Fruit fly (Drosophila melanogaster): ENCODE data around the gene Sym.

Sym gene

DNA sequence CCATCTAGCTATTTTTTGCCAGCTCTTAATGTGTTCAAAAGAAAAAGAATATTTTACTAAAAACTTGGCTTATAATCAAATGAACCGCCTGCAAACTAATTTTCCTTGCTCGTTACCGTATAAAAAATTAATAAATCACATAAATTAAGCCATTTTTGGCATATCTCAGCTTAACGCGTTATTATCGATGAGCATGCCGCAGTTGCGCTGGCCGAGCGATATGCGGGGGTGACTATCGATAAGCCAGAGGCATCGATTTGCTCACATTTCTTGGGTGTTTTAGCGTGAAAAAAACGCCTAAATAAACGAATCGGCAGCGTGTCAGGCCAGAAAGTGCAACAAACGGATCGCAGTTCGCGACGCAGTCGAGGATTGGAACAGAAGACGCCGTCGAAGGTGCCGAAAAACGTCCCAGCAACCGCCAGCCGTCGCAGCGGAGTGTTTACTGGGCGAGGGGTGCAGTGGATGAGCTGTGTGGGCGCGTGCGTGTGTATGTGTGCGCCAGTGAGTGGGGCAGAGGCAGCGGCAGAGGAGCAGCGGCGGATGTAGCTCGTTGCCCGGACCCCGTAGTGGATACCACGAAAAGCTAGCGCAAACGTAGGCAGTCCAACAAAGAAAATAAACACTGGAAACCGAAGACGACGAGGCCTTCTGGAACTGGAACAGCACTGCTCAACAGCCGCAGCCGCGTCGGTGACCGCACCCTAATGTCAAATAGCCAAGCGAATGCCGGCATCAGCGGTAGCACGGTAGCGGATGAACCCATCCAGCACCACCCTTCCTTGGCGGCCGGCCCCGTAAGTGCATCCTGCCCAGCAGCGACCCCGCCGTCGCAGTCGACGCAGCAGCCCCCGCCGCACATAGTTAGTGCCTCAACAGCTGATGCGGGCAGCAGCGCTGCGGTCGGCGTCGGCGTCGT is at the start of gene Sym, which contains the start of gene Madm:
Gene Sym (minus strand): TSS at position 199 of the 919 bp plus-strand sequence.
Gene Madm (plus strand): TSS at position 233 of the 919 bp plus-strand sequence.
- TF ChIP-seq Sin3A (optimal IDR thresholded peaks at IDR 0.05): no peak
- TF ChIP-seq insv (optimal IDR thresholded peaks at IDR 0.05): no peak
- no peak for TF ChIP-seq Myc (optimal IDR thresholded peaks at IDR 0.05)
- TF ChIP-seq ttk (optimal IDR thresholded peaks at IDR 0.05): no peak
- no peak for TF ChIP-seq psq (optimal IDR thresholded peaks at IDR 0.05)

DNA sequence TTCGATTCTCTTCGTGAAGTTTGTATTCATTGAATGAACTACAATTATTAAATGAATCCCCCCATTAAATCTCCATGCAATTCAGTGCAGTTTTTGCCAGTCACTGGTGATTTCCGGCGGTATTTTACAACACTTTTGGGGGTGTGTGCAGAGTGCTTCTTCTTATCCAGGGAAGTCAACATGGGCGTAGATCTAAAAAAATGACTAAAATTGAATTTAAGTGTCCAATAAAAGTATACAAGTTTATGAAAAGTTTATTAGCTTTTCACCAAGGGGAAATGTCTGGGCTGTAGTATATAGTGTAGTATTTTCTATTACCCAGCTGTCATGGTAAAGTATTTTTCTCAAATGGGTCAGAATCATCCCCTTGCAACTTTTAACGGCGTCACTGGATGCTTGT is 49.2 kb upstream of the Sym start, which contains the start of gene Hpf1:
Gene Hpf1 (plus strand): TSS at position 383 of the 400 bp plus-strand sequence.
- TF ChIP-seq Myc (optimal IDR thresholded peaks at IDR 0.05) (no peak), ttk (optimal IDR thresholded peaks at IDR 0.05) (no peak), insv (optimal IDR thresholded peaks at IDR 0.05) (no peak), psq (optimal IDR thresholded peaks at IDR 0.05) (no peak), Sin3A (optimal IDR thresholded peaks at IDR 0.05) (no peak), h (optimal IDR thresholded peaks at IDR 0.05) (no peak)

DNA sequence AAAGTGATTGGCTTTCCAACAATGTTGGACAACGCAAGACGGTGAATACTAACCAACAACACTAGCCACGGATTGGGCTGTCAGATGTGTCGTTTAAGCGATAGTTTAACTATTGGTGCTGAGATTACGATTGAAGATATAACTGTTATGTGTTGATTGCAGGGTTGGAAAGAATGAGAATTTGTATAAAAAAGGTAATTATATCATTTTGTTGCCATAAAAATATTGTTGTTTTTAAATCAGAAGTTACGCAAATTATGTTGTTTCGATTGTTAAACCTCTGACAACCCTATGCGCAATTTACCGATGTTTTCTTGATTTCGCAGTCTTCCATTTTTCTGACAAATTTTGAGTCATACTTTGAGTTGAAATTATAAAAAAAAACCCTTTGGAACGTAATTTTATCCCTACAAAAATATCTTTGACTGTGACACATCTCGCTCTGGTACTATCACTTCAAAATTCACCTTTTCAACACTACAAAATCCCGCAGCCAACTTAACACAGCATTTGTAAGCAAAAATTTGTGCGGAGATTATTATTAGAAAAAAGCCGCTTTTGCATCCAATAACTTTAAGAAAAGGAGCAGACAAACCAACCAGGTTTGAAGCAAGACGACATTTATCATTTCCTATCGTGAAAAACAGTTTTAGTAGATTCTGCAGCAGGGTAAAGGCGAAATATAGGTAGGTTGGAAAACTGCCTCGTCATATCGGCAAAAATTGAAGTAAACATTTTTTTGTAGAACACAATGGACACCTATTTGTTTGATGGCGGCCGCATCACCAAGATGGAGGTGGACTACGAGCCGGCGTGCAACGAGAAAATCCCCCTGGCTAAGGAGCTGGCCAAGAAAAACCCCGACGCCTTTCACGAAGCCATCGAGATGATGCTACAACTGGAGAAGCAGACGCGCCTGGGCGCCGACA is 47.0 kb upstream of the Sym start, which contains the start of the genes Hat1 and Rpn5:
Gene Hat1 (minus strand): TSS at position 360 of the 929 bp plus-strand sequence.
Gene Rpn5 (plus strand): TSS at position 469 of the 929 bp plus-strand sequence.
- TF ChIP-seq ttk (optimal IDR thresholded peaks at IDR 0.05) (no peak), h (optimal IDR thresholded peaks at IDR 0.05) (no peak), psq (optimal IDR thresholded peaks at IDR 0.05) (no peak), Myc (optimal IDR thresholded peaks at IDR 0.05) (no peak)

DNA sequence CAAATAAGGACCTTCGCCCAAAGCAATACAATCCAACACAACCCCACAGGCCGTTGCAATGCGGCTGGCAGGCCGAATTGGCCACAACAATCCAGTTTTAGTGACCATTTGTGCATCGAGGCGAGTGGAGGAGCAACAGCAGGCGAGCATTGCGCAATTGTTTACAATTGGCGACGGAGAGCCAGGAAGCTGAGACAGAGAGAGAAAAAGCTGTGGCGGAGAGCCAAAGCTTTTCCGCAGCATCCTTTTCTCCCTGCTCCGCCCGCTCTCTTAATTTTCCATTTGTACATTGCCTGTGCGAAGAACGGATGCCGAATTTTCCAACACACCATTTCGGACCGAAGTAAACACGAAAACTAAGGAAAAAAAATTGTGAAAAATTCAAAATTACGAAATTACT is 39.2 kb upstream of the Sym start, which contains the start of gene kat-60L1:
Gene kat-60L1 (plus strand): TSS at position 301 of the 400 bp plus-strand sequence.
- TF ChIP-seq Myc (optimal IDR thresholded peaks at IDR 0.05): no peak
- TF ChIP-seq psq (optimal IDR thresholded peaks at IDR 0.05): no peak
- no peak for TF ChIP-seq ttk (optimal IDR thresholded peaks at IDR 0.05)
- TF ChIP-seq Sin3A (optimal IDR thresholded peaks at IDR 0.05): no peak
- TF ChIP-seq h (optimal IDR thresholded peaks at IDR 0.05): no peak
- TF ChIP-seq insv (optimal IDR thresholded peaks at IDR 0.05): no peak

DNA sequence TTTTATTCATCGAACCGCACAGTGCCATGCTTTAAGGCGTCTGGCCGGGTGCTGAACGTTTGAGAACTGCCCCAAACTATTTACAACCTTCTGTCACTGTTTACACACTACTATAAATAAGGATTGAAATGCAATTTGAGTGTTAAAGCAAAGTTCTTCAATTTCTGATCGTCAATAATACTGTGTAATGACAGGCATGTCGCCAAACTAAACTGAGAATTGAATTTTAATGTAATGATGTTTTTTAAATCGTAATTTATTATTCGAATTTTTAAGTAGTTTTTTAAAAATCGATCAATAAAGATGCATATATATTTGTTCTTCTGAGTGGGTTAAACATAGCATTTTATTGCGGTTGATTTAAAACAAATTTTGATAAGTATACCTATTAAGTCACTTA is 38.7 kb upstream of the Sym start, which contains the start of gene CG2082:
Gene CG2082 (minus strand): TSS at position 101 of the 400 bp plus-strand sequence.
- TF ChIP-seq psq (optimal IDR thresholded peaks at IDR 0.05) (no peak), Sin3A (optimal IDR thresholded peaks at IDR 0.05) (no peak), ttk (optimal IDR thresholded peaks at IDR 0.05) (no peak), insv (optimal IDR thresholded peaks at IDR 0.05) (no peak), h (optimal IDR thresholded peaks at IDR 0.05) (no peak), Myc (optimal IDR thresholded peaks at IDR 0.05) (no peak)

DNA sequence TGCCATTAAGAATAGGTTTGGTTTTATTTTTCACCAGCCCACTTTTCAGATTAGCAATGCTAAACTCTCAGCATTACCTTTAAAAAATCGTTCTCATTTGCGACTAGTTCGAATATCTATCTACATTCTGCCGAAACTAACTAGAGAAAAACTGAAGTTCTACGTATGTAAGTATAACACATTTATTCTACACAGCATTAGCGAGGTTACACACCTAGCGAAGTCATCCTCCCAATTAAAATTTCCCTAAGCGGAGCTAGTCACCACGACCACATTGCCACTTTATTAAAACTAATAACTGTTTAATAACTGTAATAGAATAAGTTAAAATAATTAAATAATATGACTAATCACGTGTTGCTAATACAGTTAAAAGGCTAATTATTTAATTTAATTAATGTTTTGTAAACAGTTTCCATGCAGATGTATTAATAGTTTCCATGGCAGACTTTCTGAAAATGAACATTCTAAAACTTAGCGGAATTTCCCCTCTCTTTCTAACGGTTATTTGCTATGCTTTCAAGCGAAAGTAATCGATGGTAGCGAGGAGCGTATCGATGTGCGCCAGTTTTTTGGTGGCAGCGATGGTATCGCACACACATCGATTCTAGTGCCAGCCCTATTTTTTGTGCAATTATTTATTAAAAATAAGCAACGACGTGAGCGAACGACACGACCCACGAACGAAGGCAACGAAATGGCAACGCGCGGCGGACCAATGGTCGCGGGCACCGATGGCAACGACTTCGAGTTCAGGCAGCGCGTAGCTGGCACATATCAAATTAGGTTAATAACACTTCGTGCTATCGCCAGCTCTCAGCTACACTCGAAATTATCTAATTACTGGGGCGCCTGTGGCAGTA is 36.7 kb upstream of the Sym start, which contains the start of gene jagn:
Gene jagn (plus strand): TSS at position 585 of the 863 bp plus-strand sequence.
- TF ChIP-seq Sin3A (optimal IDR thresholded peaks at IDR 0.05) (no peak), insv (optimal IDR thresholded peaks at IDR 0.05) (no peak), Myc (optimal IDR thresholded peaks at IDR 0.05) (no peak), psq (optimal IDR thresholded peaks at IDR 0.05) (no peak), ttk (optimal IDR thresholded peaks at IDR 0.05) (no peak), h (optimal IDR thresholded peaks at IDR 0.05) (no peak)

DNA sequence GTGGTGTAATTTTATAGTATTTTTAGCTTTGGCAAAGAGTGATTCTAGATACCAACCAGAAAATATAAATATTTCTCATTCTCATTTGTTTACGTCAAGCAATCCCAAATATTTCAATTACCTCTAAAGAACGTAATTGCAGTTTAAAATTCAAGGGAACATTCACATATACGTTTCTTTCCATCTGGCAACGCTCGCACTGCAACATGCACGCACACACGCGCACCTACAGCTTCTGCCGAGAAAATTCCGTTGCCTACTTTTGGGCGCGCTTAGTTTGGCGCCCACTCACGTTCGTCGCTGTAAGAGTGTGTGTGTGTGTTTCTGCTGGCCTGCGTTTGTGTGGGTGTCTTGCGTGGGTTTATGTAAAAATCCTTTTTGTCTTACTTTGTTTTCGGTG is 30.2 kb upstream of the Sym start:
- TF ChIP-seq ttk (optimal IDR thresholded peaks at IDR 0.05) (no peak), insv (optimal IDR thresholded peaks at IDR 0.05) (no peak), psq (optimal IDR thresholded peaks at IDR 0.05) (no peak), h (optimal IDR thresholded peaks at IDR 0.05) (no peak), Myc (optimal IDR thresholded peaks at IDR 0.05) (no peak), Sin3A (optimal IDR thresholded peaks at IDR 0.05) (no peak)

DNA sequence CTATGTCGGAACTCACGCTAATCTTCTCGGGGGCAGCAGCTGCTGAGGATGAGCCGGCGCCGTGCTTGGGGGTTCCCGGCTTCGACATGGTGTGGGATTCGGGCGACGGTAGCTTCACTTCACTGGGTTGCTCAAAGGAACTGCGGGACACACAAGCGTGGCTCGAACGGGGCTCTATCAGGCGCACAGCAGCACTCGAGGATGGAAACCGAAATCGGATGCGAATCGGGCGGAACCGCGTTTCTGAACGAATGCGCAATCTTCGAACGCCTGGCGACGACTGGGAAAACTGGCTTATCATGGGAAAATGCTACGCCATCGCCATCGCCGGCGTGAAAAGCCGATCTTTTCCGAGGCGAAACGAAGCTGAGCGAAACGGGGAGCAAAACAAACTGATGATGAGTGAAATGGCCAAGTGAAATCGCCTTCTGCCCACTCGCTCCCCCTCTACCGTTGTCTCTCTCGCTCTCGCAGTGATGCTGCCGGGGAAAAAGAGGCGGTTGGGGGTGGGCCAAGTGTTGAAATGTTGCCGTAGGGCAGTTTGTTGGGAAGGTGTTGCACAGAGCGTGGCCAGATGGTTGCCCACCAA is 29.4 kb upstream of the Sym start:
- TF ChIP-seq Myc (optimal IDR thresholded peaks at IDR 0.05) (no peak), Sin3A (optimal IDR thresholded peaks at IDR 0.05) (no peak), psq (optimal IDR thresholded peaks at IDR 0.05) (no peak), h (optimal IDR thresholded peaks at IDR 0.05) (no peak), insv (optimal IDR thresholded peaks at IDR 0.05) (no peak), ttk (optimal IDR thresholded peaks at IDR 0.05) (no peak)

DNA sequence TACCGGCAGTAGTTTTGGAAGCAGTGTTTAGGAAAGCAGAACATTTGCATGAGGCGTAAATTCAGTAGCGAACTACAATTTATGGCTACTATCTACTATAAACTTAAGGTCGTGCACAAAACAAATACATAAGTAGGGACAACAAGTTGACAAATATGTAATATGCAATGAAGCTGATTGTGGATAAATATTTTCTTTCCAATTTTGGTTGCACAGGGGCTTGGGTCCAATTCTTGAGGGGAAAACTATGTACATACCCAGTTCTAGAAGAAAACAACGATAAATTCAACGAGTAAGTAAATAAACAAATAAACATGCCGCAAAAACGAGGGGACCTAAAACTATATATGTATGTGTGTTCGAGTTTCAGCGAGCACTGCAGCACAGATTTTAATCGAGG is 18.7 kb upstream of the Sym start:
- TF ChIP-seq Sin3A (optimal IDR thresholded peaks at IDR 0.05) (no peak), h (optimal IDR thresholded peaks at IDR 0.05) (no peak), insv (optimal IDR thresholded peaks at IDR 0.05) (no peak), Myc (optimal IDR thresholded peaks at IDR 0.05) (no peak), psq (optimal IDR thresholded peaks at IDR 0.05) (no peak), ttk (optimal IDR thresholded peaks at IDR 0.05) (no peak)

DNA sequence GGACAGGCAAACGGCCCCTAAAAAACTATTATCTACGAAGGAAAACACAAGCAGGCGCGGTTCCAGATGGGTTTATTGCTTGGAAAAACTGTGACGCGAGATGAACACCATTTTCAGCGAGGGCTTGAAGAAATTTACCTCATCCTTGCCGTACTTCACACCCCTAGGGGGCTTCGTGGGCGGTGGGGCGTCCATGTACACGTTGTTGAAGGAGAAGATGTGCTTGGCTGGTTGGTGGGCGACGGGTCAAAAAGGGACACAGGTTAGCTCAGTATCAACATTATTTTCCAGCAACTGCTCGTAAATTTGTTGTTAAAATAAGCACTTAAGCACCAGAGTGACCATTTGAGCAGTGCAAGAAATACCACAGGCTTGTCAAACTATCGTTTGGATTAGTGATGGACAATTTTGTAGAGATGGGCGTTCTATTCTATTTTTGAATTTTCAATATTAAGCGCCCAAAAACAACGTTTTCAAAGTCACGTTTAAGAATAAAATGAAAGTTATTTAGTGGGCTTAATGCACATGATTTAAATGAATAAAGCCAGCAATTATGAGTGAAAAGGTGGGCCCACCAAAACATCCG is 16.4 kb upstream of the Sym start, which contains the start of gene Sec8:
Gene Sec8 (minus strand): TSS at position 374 of the 586 bp plus-strand sequence.
- TF ChIP-seq Myc (optimal IDR thresholded peaks at IDR 0.05): no peak
- TF ChIP-seq psq (optimal IDR thresholded peaks at IDR 0.05): no peak
- no peak for TF ChIP-seq ttk (optimal IDR thresholded peaks at IDR 0.05)
- no peak for TF ChIP-seq insv (optimal IDR thresholded peaks at IDR 0.05)
- TF ChIP-seq h (optimal IDR thresholded peaks at IDR 0.05): no peak
- no peak for TF ChIP-seq Sin3A (optimal IDR thresholded peaks at IDR 0.05)

Measured in Kc167 (cell line).